Fruit fly (Drosophila melanogaster) whole organism, prepupa: Measurements from ENCODE around the gene Cp19.

ENCODE experiments used
- CG10669 ChIP-seq: fragments of 200-800 bp; sonication (Bioruptor generic); optimal IDR thresholded peaks from 3 replicates; lab custom pipeline; 2018; ENCODE audit warnings: missing biosample characterization, mild to moderate bottlenecking, missing genetic modification characterization, moderate library complexity
- CG6808 ChIP-seq: fragments of 200-800 bp; sonication (Bioruptor generic); optimal IDR thresholded peaks from 3 replicates; lab custom pipeline; 2017; ENCODE audit warnings: missing biosample characterization, missing genetic modification characterization, mild to moderate bottlenecking, moderate library complexity, missing genetic modification reagents
- CG8632 ChIP-seq: fragments of 200-800 bp; sonication (Bioruptor generic); optimal IDR thresholded peaks from 3 replicates; lab custom pipeline; 2016; ENCODE audit warnings: missing biosample characterization, missing genetic modification characterization
- Eip75B ChIP-seq: fragments of 200-800 bp; sonication (Bioruptor generic); optimal IDR thresholded peaks from 3 replicates; lab custom pipeline; 2016; ENCODE audit warnings: missing biosample characterization, missing genetic modification characterization
- Eip93F ChIP-seq: fragments of 200-800 bp; sonication (Bioruptor generic); optimal IDR thresholded peaks from 2 replicates; lab custom pipeline; 2016; ENCODE audit warnings: missing biosample characterization, mild to moderate bottlenecking, missing genetic modification characterization
- Lpt ChIP-seq: fragments of 200-800 bp; sonication (Bioruptor generic); optimal IDR thresholded peaks from 3 replicates; lab custom pipeline; 2016; ENCODE audit warnings: missing biosample characterization, missing genetic modification characterization
- OdsH ChIP-seq: fragments of 200-800 bp; sonication (Bioruptor generic); optimal IDR thresholded peaks from 3 replicates; lab custom pipeline; 2016; ENCODE audit warnings: missing biosample characterization, missing genetic modification characterization
- Sox14 ChIP-seq: fragments of 200-800 bp; sonication (Bioruptor generic); optimal IDR thresholded peaks from 3 replicates; lab custom pipeline; 2016; ENCODE audit warnings: missing biosample characterization, missing genetic modification characterization
- cyc ChIP-seq: fragments of 200-800 bp; sonication (Bioruptor generic); optimal IDR thresholded peaks from 3 replicates; lab custom pipeline; 2016; ENCODE audit warnings: missing biosample characterization, missing genetic modification characterization
- esn ChIP-seq: fragments of 200-800 bp; sonication (Bioruptor generic); optimal IDR thresholded peaks from 2 replicates; lab custom pipeline; 2016; ENCODE audit warnings: missing biosample characterization, mild to moderate bottlenecking, missing genetic modification characterization, moderate library complexity
- lz ChIP-seq: fragments of 200-800 bp; sonication (Bioruptor generic); optimal IDR thresholded peaks from 3 replicates; lab custom pipeline; 2016; ENCODE audit warnings: missing biosample characterization, missing genetic modification characterization
- salr ChIP-seq, 2 experiments: fragments of 200-800 bp; sonication (Bioruptor generic); optimal IDR thresholded peaks; 3 replicates each; lab custom pipeline; 2016 to 2018; ENCODE audit warnings: missing biosample characterization in 2 of 2, missing genetic modification characterization in 2 of 2, mild to moderate bottlenecking in 1 of 2
- topi ChIP-seq: fragments of 200-800 bp; sonication (Bioruptor generic); optimal IDR thresholded peaks from 3 replicates; lab custom pipeline; 2016; ENCODE audit warnings: missing biosample characterization, missing genetic modification characterization

DNA sequence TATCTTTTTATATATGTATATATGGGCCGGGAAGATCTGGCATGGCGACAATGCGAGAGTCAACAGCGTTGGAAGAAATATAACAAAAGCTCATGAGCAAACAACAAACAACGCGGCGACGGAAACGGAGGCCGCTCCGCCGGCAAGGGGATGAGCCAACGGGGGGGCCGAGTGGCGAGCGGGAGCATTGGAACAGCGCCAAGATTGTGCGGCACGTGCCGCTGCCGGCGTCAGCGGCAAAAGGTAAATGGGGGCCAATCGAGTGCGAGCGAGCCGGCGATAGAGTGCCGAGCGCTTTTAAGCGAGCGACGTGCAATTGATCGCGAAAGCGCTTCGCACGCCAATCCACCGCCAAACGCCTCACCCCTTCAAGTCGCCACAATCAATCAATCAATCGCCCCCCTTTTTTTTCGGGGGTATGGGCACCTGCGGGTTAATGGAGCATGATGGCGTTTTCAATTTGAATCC is 33.1 kb upstream of the Cp19 start:
- TF ChIP-seq CG6808 (peak; percentile 56), Sox14 (GFP tag; lab: Kevin White, UChicago) (peak; percentile 47), salr (GFP tag; optimal IDR thresholded peaks at IDR 0.05; lab: Kevin White, UChicago) (no peak), topi (GFP tag; lab: Kevin White, UChicago) (peak; percentile 33), cyc (GFP tag; lab: Kevin White, UChicago) (peak; percentile 14), lz (no peak), OdsH (GFP tag; lab: Kevin White, UChicago) (no peak), esn (GFP tag; lab: Kevin White, UChicago) (peak; percentile 24), CG10669 (GFP tag; lab: Kevin White, UChicago) (peak; percentile 10), Lpt (peak; percentile 40), Eip93F (peak; percentile 12), CG8632 (GFP tag; lab: Kevin White, UChicago) (peak; percentile 33), Eip75B (GFP tag; lab: Kevin White, UChicago) (peak; percentile 2)
